Fruit fly (Drosophila melanogaster) whole organism, embryonic: ENCODE data around the gene Nepl18.
A peak's percentile ranks its signal among the peaks of the same experiment; 100 is the strongest.

Experiments
- Atf-2 ChIP-seq: fragments of 200-800 bp; sonication (Bioruptor generic); optimal IDR thresholded peaks from 2 replicates; lab custom pipeline; 2016; ENCODE audit warnings: missing biosample characterization, missing genetic modification characterization
- CG10321 ChIP-seq: fragments of 200-800 bp; sonication (Bioruptor generic); IDR thresholded peaks from 2 replicates; pipeline ENCODE4 v1.3.6; 2022; ENCODE audit warnings: missing biosample characterization, missing genetic modification characterization
- CG11695 ChIP-seq: fragments of 200-800 bp; sonication (Bioruptor generic); IDR thresholded peaks from 3 replicates; pipeline ENCODE4 v1.3.6; 2022; ENCODE audit warnings: missing biosample characterization, missing genetic modification characterization
- CG12155 ChIP-seq: fragments of 200-800 bp; sonication (Bioruptor generic); optimal IDR thresholded peaks from 3 replicates; lab custom pipeline; 2016; ENCODE audit warnings: missing biosample characterization, missing genetic modification characterization
- CG1233 ChIP-seq: fragments of 200-800 bp; sonication (Bioruptor generic); optimal IDR thresholded peaks from 4 replicates; lab custom pipeline; 2018; ENCODE audit warnings: missing biosample characterization, mild to moderate bottlenecking, missing genetic modification characterization
- CG14441 ChIP-seq: fragments of 200-800 bp; sonication (Bioruptor generic); IDR thresholded peaks from 2 replicates; pipeline ENCODE4 v1.3.6; 2022; ENCODE audit warnings: missing biosample characterization, missing genetic modification characterization
- CG14710 ChIP-seq: fragments of 200-800 bp; sonication (Bioruptor generic); optimal IDR thresholded peaks from 3 replicates; lab custom pipeline; 2019; ENCODE audit warnings: missing biosample characterization, mild to moderate bottlenecking, missing genetic modification characterization, moderate library complexity
- CG17385 ChIP-seq: fragments of 200-800 bp; sonication (Bioruptor generic); optimal IDR thresholded peaks from 3 replicates; lab custom pipeline; 2018; ENCODE audit warnings: missing biosample characterization, mild to moderate bottlenecking, missing genetic modification characterization
- CG3065 ChIP-seq: fragments of 200-800 bp; sonication (Bioruptor generic); optimal IDR thresholded peaks from 2 replicates; lab custom pipeline; 2016; ENCODE audit warnings: missing biosample characterization, missing genetic modification characterization
- CG3407 ChIP-seq: fragments of 200-800 bp; sonication (Bioruptor generic); optimal IDR thresholded peaks from 2 replicates; lab custom pipeline; 2018; ENCODE audit warnings: missing biosample characterization, mild to moderate bottlenecking, missing genetic modification characterization
- CG3726 ChIP-seq: fragments of 200-800 bp; sonication (Bioruptor generic); IDR thresholded peaks from 3 replicates; pipeline ENCODE4, ENCODE4 v1.3.6; 2022; ENCODE audit warnings: missing biosample characterization, missing genetic modification characterization
- CG3847 ChIP-seq: fragments of 200-800 bp; sonication (Bioruptor generic); IDR thresholded peaks from 2 replicates; pipeline ENCODE4 v1.3.6; 2022; ENCODE audit warnings: missing biosample characterization, missing genetic modification characterization
- CG4707 ChIP-seq: fragments of 200-800 bp; sonication (Bioruptor generic); optimal IDR thresholded peaks from 2 replicates; lab custom pipeline; 2018; ENCODE audit warnings: missing biosample characterization, mild to moderate bottlenecking, missing genetic modification characterization, moderate library complexity
- CG4854 ChIP-seq: fragments of 200-800 bp; sonication (Bioruptor generic); optimal IDR thresholded peaks from 2 replicates; lab custom pipeline; 2016; ENCODE audit warnings: missing biosample characterization, missing genetic modification characterization, inconsistent platforms
- CG7556 ChIP-seq: fragments of 200-800 bp; sonication (Bioruptor generic); optimal IDR thresholded peaks from 2 replicates; lab custom pipeline; 2017; ENCODE audit warnings: missing biosample characterization, mild to moderate bottlenecking, missing genetic modification characterization
- CG7928 ChIP-seq: fragments of 200-800 bp; sonication (Bioruptor generic); optimal IDR thresholded peaks from 2 replicates; lab custom pipeline; 2017; ENCODE audit warnings: missing biosample characterization, mild to moderate bottlenecking, missing genetic modification characterization
- CG8944 ChIP-seq: fragments of 200-800 bp; sonication (Bioruptor generic); optimal IDR thresholded peaks from 3 replicates; lab custom pipeline; 2016; ENCODE audit warnings: missing biosample characterization, missing genetic modification characterization
- CG9727 ChIP-seq: fragments of 200-800 bp; sonication (Bioruptor generic); optimal IDR thresholded peaks from 3 replicates; lab custom pipeline; 2017; ENCODE audit warnings: missing biosample characterization, mild to moderate bottlenecking, missing genetic modification characterization
- CoRest ChIP-seq: fragments of 200-800 bp; sonication (Bioruptor generic); optimal IDR thresholded peaks from 3 replicates; lab custom pipeline; 2018; ENCODE audit warnings: missing biosample characterization, mild to moderate bottlenecking, missing genetic modification characterization, moderate library complexity
- Doc3 ChIP-seq: fragments of 200-800 bp; sonication (Bioruptor generic); IDR thresholded peaks from 3 replicates; pipeline ENCODE4 v1.3.6; 2022; ENCODE audit warnings: missing biosample characterization, missing genetic modification characterization; ENCODE audit not compliant: partially characterized antibody
- Dp ChIP-seq: fragments of 200-800 bp; sonication (Bioruptor generic); optimal IDR thresholded peaks from 2 replicates; lab custom pipeline; 2018; ENCODE audit warnings: missing biosample characterization, mild to moderate bottlenecking, missing genetic modification characterization, moderate library complexity
- Elba2 ChIP-seq: fragments of 200-800 bp; sonication (Bioruptor generic); optimal IDR thresholded peaks from 3 replicates; lab custom pipeline; 2016; ENCODE audit warnings: missing biosample characterization, missing genetic modification characterization
- Fer1 ChIP-seq: fragments of 200-800 bp; sonication (Bioruptor generic); optimal IDR thresholded peaks from 2 replicates; lab custom pipeline; 2017; ENCODE audit warnings: missing biosample characterization, mild to moderate bottlenecking, missing genetic modification characterization
- Fer2 ChIP-seq: fragments of 200-800 bp; sonication (Bioruptor generic); optimal IDR thresholded peaks from 2 replicates; lab custom pipeline; 2018; ENCODE audit warnings: missing biosample characterization, mild to moderate bottlenecking, missing genetic modification characterization, moderate library complexity
- Fer3 ChIP-seq: fragments of 200-800 bp; sonication (Bioruptor generic); optimal IDR thresholded peaks from 2 replicates; lab custom pipeline; 2018; ENCODE audit warnings: missing biosample characterization, mild to moderate bottlenecking, missing genetic modification characterization, moderate library complexity
- HLH54F ChIP-seq: fragments of 200-800 bp; sonication (Bioruptor generic); optimal IDR thresholded peaks from 3 replicates; lab custom pipeline; 2016; ENCODE audit warnings: missing biosample characterization, missing genetic modification characterization
- Hey ChIP-seq: fragments of 200-800 bp; sonication (Bioruptor generic); optimal IDR thresholded peaks from 3 replicates; lab custom pipeline; 2018; ENCODE audit warnings: missing biosample characterization, mild to moderate bottlenecking, missing genetic modification characterization
- MTF-1 ChIP-seq: fragments of 200-800 bp; sonication (Bioruptor generic); optimal IDR thresholded peaks from 2 replicates; lab custom pipeline; 2018; ENCODE audit warnings: missing biosample characterization, mild to moderate bottlenecking, missing genetic modification characterization, borderline replicate concordance
- NC2α ChIP-seq: fragments of 200-800 bp; sonication (Bioruptor generic); optimal IDR thresholded peaks from 2 replicates; lab custom pipeline; 2016; ENCODE audit warnings: missing biosample characterization, missing genetic modification characterization
- Sox100B ChIP-seq: fragments of 200-800 bp; sonication (Bioruptor generic); optimal IDR thresholded peaks from 3 replicates; lab custom pipeline; 2018; ENCODE audit warnings: missing biosample characterization, mild to moderate bottlenecking, missing genetic modification characterization
- Spps ChIP-seq: fragments of 200-800 bp; sonication (Bioruptor generic); optimal IDR thresholded peaks from 2 replicates; lab custom pipeline; 2018; ENCODE audit warnings: missing biosample characterization, mild to moderate bottlenecking, missing genetic modification characterization
- Stat92E ChIP-seq, 3 experiments: fragments of >200 bp in 2 of 3; fragments of 200-800 bp in 1 of 3; sonication (Bioruptor generic) in 1 of 3; optimal IDR thresholded peaks; 2 replicates each; lab custom pipeline; 2017 to 2019; ENCODE audit warnings: missing biosample characterization in 3 of 3, missing genetic modification characterization in 3 of 3, mild to moderate bottlenecking in 1 of 3, moderate library complexity in 1 of 3
- TFAM ChIP-seq: fragments of 200-800 bp; sonication (Bioruptor generic); optimal IDR thresholded peaks from 2 replicates; lab custom pipeline; 2017; ENCODE audit warnings: missing biosample characterization, missing genetic modification characterization, inconsistent platforms
- abd-A ChIP-seq: fragments of 200-800 bp; sonication (Bioruptor generic); optimal IDR thresholded peaks from 3 replicates; lab custom pipeline; 2019; ENCODE audit warnings: missing biosample characterization, mild to moderate bottlenecking, missing genetic modification characterization, moderate library complexity
- amos ChIP-seq: fragments of 200-800 bp; sonication (Bioruptor generic); IDR thresholded peaks from 2 replicates; pipeline ENCODE4 v1.3.6; 2022; ENCODE audit warnings: missing biosample characterization, missing genetic modification characterization; ENCODE audit not compliant: partially characterized antibody
- ap ChIP-seq: fragments of 200-800 bp; sonication (Bioruptor generic); IDR thresholded peaks from 2 replicates; pipeline ENCODE4 v1.3.6; 2022; ENCODE audit warnings: missing biosample characterization, missing genetic modification characterization
- crol ChIP-seq: fragments of 200-800 bp; sonication (Bioruptor generic); IDR thresholded peaks from 2 replicates; pipeline ENCODE4 v1.3.6; 2022; ENCODE audit warnings: missing biosample characterization, missing genetic modification characterization
- dmrt11E ChIP-seq: fragments of 200-800 bp; sonication (Bioruptor generic); optimal IDR thresholded peaks from 3 replicates; lab custom pipeline; 2018; ENCODE audit warnings: missing biosample characterization, mild to moderate bottlenecking, missing genetic modification characterization, moderate library complexity
- emc ChIP-seq: fragments of 200-800 bp; sonication (Bioruptor generic); optimal IDR thresholded peaks from 2 replicates; lab custom pipeline; 2016; ENCODE audit warnings: missing biosample characterization, missing genetic modification characterization
- fru ChIP-seq: fragments of >200 bp; optimal IDR thresholded peaks from 2 replicates; lab custom pipeline; 2017
- kni ChIP-seq: fragments of 200-800 bp; sonication (Bioruptor generic); optimal IDR thresholded peaks from 3 replicates; lab custom pipeline; 2017; ENCODE audit warnings: mild to moderate bottlenecking, missing biosample characterization, missing genetic modification reagents, missing genetic modification characterization
- lbe ChIP-seq: fragments of 200-800 bp; sonication (Bioruptor generic); optimal IDR thresholded peaks from 2 replicates; lab custom pipeline; 2016; ENCODE audit warnings: missing biosample characterization, mild to moderate bottlenecking, missing genetic modification characterization
- lola ChIP-seq, 3 experiments: fragments of >200 bp in 2 of 3; fragments of 200-800 bp in 1 of 3; sonication (Bioruptor generic) in 1 of 3; optimal IDR thresholded peaks; 2 replicates each; lab custom pipeline; 2017 to 2019; ENCODE audit warnings: missing biosample characterization in 3 of 3, missing genetic modification characterization in 3 of 3, mild to moderate bottlenecking in 1 of 3, moderate library complexity in 1 of 3
- nmo ChIP-seq: fragments of 200-800 bp; sonication (Bioruptor generic); optimal IDR thresholded peaks from 2 replicates; lab custom pipeline; 2018; ENCODE audit warnings: missing biosample characterization, mild to moderate bottlenecking, missing genetic modification characterization, moderate library complexity
- p53 ChIP-seq: fragments of 200-800 bp; sonication (Bioruptor generic); optimal IDR thresholded peaks from 2 replicates; lab custom pipeline; 2016; ENCODE audit warnings: missing biosample characterization, missing genetic modification characterization
- slbo ChIP-seq: fragments of 200-800 bp; sonication (Bioruptor generic); IDR thresholded peaks from 2 replicates; pipeline ENCODE4 v1.3.6; 2022; ENCODE audit warnings: missing biosample characterization, missing genetic modification characterization
- so ChIP-seq: fragments of 200-800 bp; sonication (Bioruptor generic); IDR thresholded peaks from 3 replicates; pipeline ENCODE4 v1.3.6; 2022; ENCODE audit warnings: missing biosample characterization, missing genetic modification characterization
- stc ChIP-seq: fragments of 200-800 bp; sonication (Bioruptor generic); IDR thresholded peaks from 2 replicates; pipeline ENCODE4 v1.3.6; 2022; ENCODE audit warnings: missing biosample characterization, missing genetic modification characterization
- stwl ChIP-seq: fragments of 200-800 bp; sonication (Bioruptor generic); optimal IDR thresholded peaks from 3 replicates; lab custom pipeline; 2018; ENCODE audit warnings: missing biosample characterization, mild to moderate bottlenecking, missing genetic modification characterization, moderate library complexity
- tio ChIP-seq: fragments of 200-800 bp; sonication (Bioruptor generic); optimal IDR thresholded peaks from 2 replicates; lab custom pipeline; 2017; ENCODE audit warnings: missing biosample characterization, missing genetic modification characterization, inconsistent platforms
- tll ChIP-seq, 2 experiments: fragments of 200-800 bp in 1 of 2; fragments of >200 bp in 1 of 2; sonication (Bioruptor generic) in 1 of 2; optimal IDR thresholded peaks; 2 replicates each; lab custom pipeline; 2017 to 2019; ENCODE audit warnings: missing biosample characterization in 2 of 2, missing genetic modification characterization in 2 of 2, mild to moderate bottlenecking in 1 of 2, moderate library complexity in 1 of 2

Nepl18 gene

dm6 chr3R:28904174-28904573, 28.8 kb downstream of the Nepl18 start (continued):
- TF ChIP-seq CG3065 (GFP tag; lab: Kevin White, UChicago) (no peak), Fer1 (peak; percentile 6), nmo (GFP tag; lab: Kevin White, UChicago) (peak; percentile 66), abd-A (no peak), MTF-1 (GFP tag; lab: Kevin White, UChicago) (no peak), CG4854 (GFP tag; lab: Kevin White, UChicago) (no peak), fru (lab: Kevin White, UChicago) (no peak), CoRest (peak; percentile 46), amos (no peak), lbe (GFP tag; lab: Kevin White, UChicago) (no peak), lola (GFP tag; optimal IDR thresholded peaks at IDR 0.05; lab: Kevin White, UChicago) (peak in 1 of 3 experiments; percentile 18), Dp (GFP tag; lab: Kevin White, UChicago) (no peak), CG1233 (GFP tag; lab: Kevin White, UChicago) (peak; percentile 10), dmrt11E (tag; lab: Kevin White, UChicago) (peak; percentile 35), CG3847 (GFP tag; lab: Robert Waterston, UW) (no peak), p53 (GFP tag; lab: Kevin White, UChicago) (no peak), Sox100B (GFP tag; lab: Kevin White, UChicago) (peak; percentile 26), CG7928 (GFP tag; lab: Kevin White, UChicago) (no peak), Atf-2 (GFP tag; lab: Kevin White, UChicago) (no peak), crol (GFP tag; lab: Robert Waterston, UW) (no peak), CG8944 (GFP tag; lab: Kevin White, UChicago) (no peak), Fer2 (tag; lab: Kevin White, UChicago) (no peak), CG14710 (tag; lab: Kevin White, UChicago) (peak; percentile 33), Hey (tag; lab: Kevin White, UChicago) (no peak), kni (no peak), CG7556 (GFP tag; lab: Kevin White, UChicago) (no peak), CG14441 (GFP tag; lab: Robert Waterston, UW) (peak; percentile 51; the same call in 1 of the 2 replicates), CG4707 (GFP tag; lab: Kevin White, UChicago) (no peak), emc (no peak), NC2α (GFP tag; lab: Kevin White, UChicago) (no peak), slbo (GFP tag; lab: Robert Waterston, UW) (peak; percentile 44), CG9727 (no peak), Elba2 (GFP tag; lab: Kevin White, UChicago) (no peak), Fer3 (tag; lab: Kevin White, UChicago) (peak; percentile 39), ap (GFP tag; lab: Robert Waterston, UW) (no peak), CG3407 (no peak), Stat92E (GFP tag; optimal IDR thresholded peaks at IDR 0.05; lab: Kevin White, UChicago) (no peak), TFAM (GFP tag; lab: Kevin White, UChicago) (no peak), CG3726 (no peak), tio (GFP tag; lab: Kevin White, UChicago) (no peak), CG11695 (peak; percentile 26; the same call in 1 of the 3 replicates), HLH54F (no peak), so (GFP tag; lab: Robert Waterston, UW) (no peak), CG12155 (GFP tag; lab: Kevin White, UChicago) (no peak), tll (GFP tag; optimal IDR thresholded peaks at IDR 0.05; lab: Kevin White, UChicago) (no peak), Spps (tag; lab: Kevin White, UChicago) (no peak), CG17385 (peak; percentile 48), stwl (tag; lab: Kevin White, UChicago) (no peak), CG10321 (GFP tag; lab: Robert Waterston, UW) (no peak), stc (GFP tag; lab: Robert Waterston, UW) (peak; percentile 45; the same call in 1 of the 2 replicates), Doc3 (no peak)
